Fruit fly (Drosophila melanogaster) whole organism, wandering third instar larva: ENCODE measurements around the gene Lst8.

ENCODE experiments used
- CG32264 ChIP-seq: fragments of 200-800 bp; sonication (Bioruptor generic); optimal IDR thresholded peaks from 2 replicates; lab custom pipeline; 2016; ENCODE audit warnings: missing biosample characterization, missing genetic modification characterization
- CG9705 ChIP-seq: fragments of 200-800 bp; sonication (Bioruptor generic); optimal IDR thresholded peaks from 2 replicates; lab custom pipeline; 2018; ENCODE audit warnings: missing biosample characterization, mild to moderate bottlenecking, missing genetic modification characterization
- CrebA ChIP-seq: fragments of 200-800 bp; sonication (Bioruptor generic); optimal IDR thresholded peaks from 2 replicates; lab custom pipeline; 2016; ENCODE audit warnings: missing biosample characterization, mild to moderate bottlenecking, missing genetic modification characterization, borderline replicate concordance
- Dfd ChIP-seq: fragments of >200 bp; optimal IDR thresholded peaks from 2 replicates; lab custom pipeline; 2017; ENCODE audit warnings: missing biosample characterization, missing genetic modification characterization
- HLH106 ChIP-seq: fragments of 200-800 bp; optimal IDR thresholded peaks from 3 replicates; lab custom pipeline; 2019; ENCODE audit warnings: missing biosample characterization, mild to moderate bottlenecking, missing genetic modification characterization, moderate library complexity
- Hnf4 ChIP-seq: fragments of 200-800 bp; sonication (Bioruptor generic); optimal IDR thresholded peaks from 2 replicates; lab custom pipeline; 2016; ENCODE audit warnings: missing biosample characterization, mild to moderate bottlenecking, missing genetic modification characterization
- Hr78 ChIP-seq: fragments of >200 bp; optimal IDR thresholded peaks from 2 replicates; lab custom pipeline; 2017; ENCODE audit warnings: missing biosample characterization, missing genetic modification characterization
- Hr83 ChIP-seq: fragments of 200-300 bp; sonication (Bioruptor generic); optimal IDR thresholded peaks from 2 replicates; lab custom pipeline; 2016; ENCODE audit warnings: missing biosample characterization, mild to moderate bottlenecking, missing genetic modification characterization, moderate library complexity; ENCODE audit not compliant: poor library complexity, severe bottlenecking
- Jra ChIP-seq: sonication (Bioruptor generic); optimal IDR thresholded peaks from 2 replicates; lab custom pipeline; 2016; ENCODE audit warnings: missing biosample characterization, missing genetic modification characterization
- Mio ChIP-seq: sonication (Bioruptor generic); optimal IDR thresholded peaks from 2 replicates; lab custom pipeline; 2016; ENCODE audit warnings: missing biosample characterization, missing genetic modification characterization
- Myc ChIP-seq: fragments of >200 bp; optimal IDR thresholded peaks from 2 replicates; lab custom pipeline; 2017
- N ChIP-seq: fragments of >200 bp; optimal IDR thresholded peaks from 2 replicates; lab custom pipeline; 2018; ENCODE audit warnings: missing biosample characterization, missing external identifiers, missing genetic modification characterization
- Rel ChIP-seq, 2 experiments: fragments of 200-800 bp; sonication (Bioruptor generic) in 1 of 2; optimal IDR thresholded peaks; 2 replicates in 1 of 2; 3 replicates in 1 of 2; lab custom pipeline; 2016 to 2019; ENCODE audit warnings: mild to moderate bottlenecking in 2 of 2, missing biosample characterization in 2 of 2, missing genetic modification characterization in 2 of 2, moderate library complexity in 1 of 2
- Sp1 ChIP-seq: fragments of 200-800 bp; sonication (Bioruptor generic); optimal IDR thresholded peaks from 3 replicates; lab custom pipeline; 2019; ENCODE audit warnings: missing biosample characterization, mild to moderate bottlenecking, missing genetic modification characterization, moderate library complexity
- Vsx2 ChIP-seq: fragments of 200-300, 225-300 bp; sonication (Bioruptor generic); optimal IDR thresholded peaks from 2 replicates; lab custom pipeline; 2018; ENCODE audit warnings: missing biosample characterization, missing genetic modification characterization; ENCODE audit not compliant: partially characterized antibody
- br ChIP-seq: fragments of 200-800 bp; sonication (Bioruptor generic); optimal IDR thresholded peaks from 2 replicates; lab custom pipeline; 2016; ENCODE audit warnings: missing biosample characterization, missing genetic modification characterization
- dmrt93B ChIP-seq: fragments of 200-800 bp; sonication (Bioruptor generic); optimal IDR thresholded peaks from 2 replicates; lab custom pipeline; 2018; ENCODE audit warnings: missing biosample characterization, mild to moderate bottlenecking, missing genetic modification characterization
- dsf ChIP-seq: sonication (Bioruptor generic); optimal IDR thresholded peaks from 2 replicates; lab custom pipeline; 2016; ENCODE audit warnings: missing biosample characterization, missing genetic modification characterization, borderline replicate concordance
- ey ChIP-seq: fragments of 200-800 bp; sonication (Bioruptor generic); optimal IDR thresholded peaks from 2 replicates; lab custom pipeline; 2016; ENCODE audit warnings: missing biosample characterization, missing genetic modification characterization
- h ChIP-seq: fragments of 200-800 bp; sonication (Bioruptor generic); optimal IDR thresholded peaks from 3 replicates; lab custom pipeline; 2016; ENCODE audit warnings: missing biosample characterization, mild to moderate bottlenecking, missing genetic modification characterization
- jim ChIP-seq: fragments of 175-275, 200-325 bp; sonication (Bioruptor generic); optimal IDR thresholded peaks from 2 replicates; lab custom pipeline; 2016; ENCODE audit warnings: missing biosample characterization, mild to moderate bottlenecking, missing genetic modification characterization
- lola ChIP-seq: fragments of >200 bp; optimal IDR thresholded peaks from 2 replicates; lab custom pipeline; 2017; ENCODE audit warnings: missing biosample characterization, missing genetic modification characterization
- pan ChIP-seq: fragments of >200 bp; optimal IDR thresholded peaks from 2 replicates; lab custom pipeline; 2017
- psq ChIP-seq: fragments of 200-800 bp; sonication (Bioruptor generic); optimal IDR thresholded peaks from 3 replicates; lab custom pipeline; 2017; ENCODE audit warnings: missing biosample characterization, mild to moderate bottlenecking, missing genetic modification characterization, moderate library complexity
- sage ChIP-seq: fragments of 200-800 bp; sonication (Bioruptor generic); optimal IDR thresholded peaks from 2 replicates; lab custom pipeline; 2016; ENCODE audit warnings: missing biosample characterization, mild to moderate bottlenecking, missing genetic modification characterization
- sv ChIP-seq: fragments of 200-800 bp; sonication (Bioruptor generic); optimal IDR thresholded peaks from 3 replicates; lab custom pipeline; 2016; ENCODE audit warnings: missing biosample characterization, missing genetic modification characterization
- usp ChIP-seq: fragments of >200 bp; optimal IDR thresholded peaks from 2 replicates; lab custom pipeline; 2017; ENCODE audit warnings: missing biosample characterization, missing genetic modification characterization

Gene Lst8

dm6 chrX:9578696-9579509 is 26.9 kb downstream of the Lst8 start (continued):
- TF ChIP-seq CG9705 (GFP tag; lab: Kevin White, UChicago) (peak; percentile 97), dmrt93B (GFP tag; lab: Kevin White, UChicago) (peak; percentile 99), pan (lab: Kevin White, UChicago) (no peak)

DNA sequence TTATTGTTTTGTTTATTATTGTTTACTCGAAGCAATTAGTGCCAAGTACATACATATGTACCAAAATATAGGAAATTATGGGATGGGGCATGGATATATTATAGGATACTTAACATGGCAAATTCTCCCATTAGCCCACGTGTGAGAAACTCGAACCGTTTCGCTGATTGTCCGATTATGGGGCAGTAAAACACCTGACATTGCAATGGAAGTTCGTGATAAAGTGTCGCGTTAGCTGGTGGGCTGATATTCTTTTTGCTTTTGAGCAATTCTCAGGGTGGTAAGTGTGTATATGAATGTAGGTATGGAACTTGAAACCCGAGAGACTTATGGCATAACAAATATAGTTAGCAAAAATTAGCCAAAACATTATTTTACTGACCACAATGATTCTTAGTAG is 27.8 kb downstream of the Lst8 start:
- TF ChIP-seq CG9705 (GFP tag; lab: Kevin White, UChicago) (no peak), Mio (GFP tag; lab: Kevin White, UChicago) (no peak), N (GFP tag; lab: Kevin White, UChicago) (no peak), Hr83 (GFP tag; lab: Kevin White, UChicago) (peak; percentile 10)

DNA sequence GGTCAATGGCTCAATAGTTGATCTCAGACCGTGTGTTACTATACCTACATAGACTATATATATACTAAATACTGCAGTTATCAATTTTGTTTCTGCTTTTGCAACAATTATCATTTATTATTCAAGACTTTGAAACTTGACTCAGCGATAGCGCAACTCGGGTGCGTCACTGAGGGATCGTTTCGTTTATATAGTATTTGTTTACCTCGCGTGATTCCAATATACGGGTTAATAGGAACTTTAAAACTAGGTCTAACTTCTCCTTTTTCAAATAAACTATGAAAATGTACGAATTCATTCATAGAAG is 28.5 kb downstream of the Lst8 start:
- TF ChIP-seq HLH106 (tag; lab: Kevin White, UChicago): no peak
- TF ChIP-seq Mio (GFP tag; lab: Kevin White, UChicago): no peak
- TF ChIP-seq dmrt93B (GFP tag; lab: Kevin White, UChicago): no peak
- TF ChIP-seq CG9705 (GFP tag; lab: Kevin White, UChicago): no peak
- no peak for TF ChIP-seq dsf (GFP tag; lab: Kevin White, UChicago)
- TF ChIP-seq Myc (lab: Kevin White, UChicago): no peak
- no peak for TF ChIP-seq Sp1
- no peak for TF ChIP-seq Hr83 (GFP tag; lab: Kevin White, UChicago)
- TF ChIP-seq ey (GFP tag; lab: Kevin White, UChicago): no peak
- TF ChIP-seq h: no peak
- TF ChIP-seq sage (GFP tag; lab: Kevin White, UChicago): no peak
- TF ChIP-seq CrebA: no peak
- TF ChIP-seq CG32264 (GFP tag; lab: Kevin White, UChicago): no peak
- no peak for TF ChIP-seq Vsx2 (GFP tag; lab: Kevin White, UChicago)
- TF ChIP-seq sv (GFP tag; lab: Kevin White, UChicago): no peak
- no peak for TF ChIP-seq jim (GFP tag; lab: Kevin White, UChicago)
- TF ChIP-seq Rel (GFP tag; optimal IDR thresholded peaks at IDR 0.05; lab: Kevin White, UChicago): no peak
- no peak for TF ChIP-seq Rel (tag; optimal IDR thresholded peaks at IDR 0.05; lab: Kevin White, UChicago)
- TF ChIP-seq pan (lab: Kevin White, UChicago): no peak

DNA sequence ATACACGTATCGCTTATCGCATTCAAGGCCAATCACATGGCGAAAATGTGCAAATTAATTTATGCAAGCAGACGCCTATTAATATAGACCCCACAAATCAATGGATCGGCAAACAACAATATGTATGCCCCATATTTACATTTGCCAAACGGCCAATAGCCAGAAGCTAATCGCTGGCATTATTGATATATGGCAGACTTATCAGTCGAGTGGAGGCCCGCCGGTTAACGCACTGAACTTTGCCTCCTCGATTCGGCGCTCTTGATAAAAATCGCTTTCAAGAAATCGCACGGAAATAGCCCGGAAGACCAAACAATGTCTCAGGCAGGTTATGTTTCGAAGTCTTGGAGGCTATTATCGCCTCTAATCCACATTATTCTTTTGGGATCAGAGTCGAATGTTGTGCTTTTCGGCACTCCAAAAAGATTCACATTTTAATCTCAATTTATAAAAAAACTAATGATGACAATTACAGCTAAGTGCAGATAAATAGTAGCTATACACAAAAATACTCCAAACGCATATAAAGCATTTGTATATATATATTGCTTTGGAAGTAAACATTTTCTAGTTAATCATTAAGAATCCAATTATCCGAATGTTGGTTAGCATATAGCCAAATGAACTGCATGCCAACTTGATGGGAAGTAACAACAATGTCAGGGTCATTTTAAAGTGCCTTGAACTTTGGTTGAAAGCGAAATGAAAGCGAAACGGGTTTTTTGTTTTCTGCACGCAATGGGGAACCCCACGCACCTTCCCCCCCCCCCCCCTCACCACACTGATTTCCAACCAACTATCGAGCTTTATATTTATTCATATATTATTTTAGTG is 29.0 kb downstream of the Lst8 start:
- TF ChIP-seq Hr83 (GFP tag; lab: Kevin White, UChicago) (peak; percentile 68), Sp1 (no peak), Rel (GFP tag; optimal IDR thresholded peaks at IDR 0.05; lab: Kevin White, UChicago) (no peak), Rel (tag; optimal IDR thresholded peaks at IDR 0.05; lab: Kevin White, UChicago) (peak; percentile 99)

dm6 chrX:9576147-9576503 is 29.6 kb downstream of the Lst8 start, which contains the start of gene CG42395:
Gene CG42395, minus strand, starts transcription at chrX:9576247.
- TF ChIP-seq Sp1: no peak
- TF ChIP-seq dmrt93B (GFP tag; lab: Kevin White, UChicago): no peak
- TF ChIP-seq br (GFP tag; lab: Kevin White, UChicago): no peak
- no peak for TF ChIP-seq lola
- no peak for TF ChIP-seq Hnf4 (GFP tag; lab: Kevin White, UChicago)
- no peak for TF ChIP-seq usp
- TF ChIP-seq h: no peak
- no peak for TF ChIP-seq Rel (GFP tag; optimal IDR thresholded peaks at IDR 0.05; lab: Kevin White, UChicago)
- TF ChIP-seq Rel (tag; optimal IDR thresholded peaks at IDR 0.05; lab: Kevin White, UChicago): no peak
- TF ChIP-seq pan (lab: Kevin White, UChicago): no peak
- TF ChIP-seq psq (GFP tag; lab: Kevin White, UChicago): no peak
- TF ChIP-seq Jra: no peak
- no peak for TF ChIP-seq Hr78 (GFP tag; lab: Kevin White, UChicago)
- no peak for TF ChIP-seq Dfd (GFP tag; lab: Kevin White, UChicago)
